Fruit fly (Drosophila melanogaster): ENCODE data around the gene Trax.

DNA sequence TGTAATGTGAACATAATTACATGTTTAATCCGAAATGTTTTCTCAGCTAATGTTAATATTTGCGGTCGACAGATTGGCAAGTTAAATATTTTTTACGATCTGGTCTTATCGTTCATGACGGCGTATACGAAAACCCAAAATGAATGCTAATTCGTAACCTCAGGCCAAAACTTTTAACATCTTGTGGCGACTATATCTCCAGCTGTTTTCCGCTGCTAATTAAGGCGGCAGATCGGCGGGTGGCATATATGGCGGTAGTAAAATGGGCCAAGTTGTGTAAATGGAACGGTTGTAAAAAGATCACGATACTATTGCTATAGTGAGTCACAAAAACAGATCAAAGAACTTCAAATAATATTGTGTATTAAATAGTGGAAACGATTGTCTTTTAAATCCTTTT, 44.9 kb downstream of the Trax start:
- TF ChIP-seq Pif1A (GFP tag; optimal IDR thresholded peaks at IDR 0.05) (no peak), CG9948 (tag; optimal IDR thresholded peaks at IDR 0.05) (no peak)

All from whole organism, pupa.